Fruit fly (Drosophila melanogaster) whole organism, embryonic: Measurements from ENCODE around the gene kibra.

Experiments
- Blimp-1 ChIP-seq: fragments of 200-800 bp; sonication (Bioruptor generic); optimal IDR thresholded peaks from 3 replicates; lab custom pipeline; 2018; ENCODE audit warnings: missing biosample characterization, missing genetic modification characterization, mild to moderate bottlenecking, moderate library complexity, missing genetic modification reagents
- C15 ChIP-seq: fragments of 200-800 bp; sonication (Bioruptor generic); IDR thresholded peaks from 3 replicates; pipeline ENCODE4 v1.3.6; 2022; ENCODE audit warnings: missing biosample characterization, missing genetic modification characterization
- CG10209 ChIP-seq: fragments of 200-800 bp; sonication (Bioruptor generic); optimal IDR thresholded peaks from 3 replicates; lab custom pipeline; 2017; ENCODE audit warnings: missing biosample characterization, mild to moderate bottlenecking, missing genetic modification characterization, missing genetic modification reagents
- CG12659 ChIP-seq: fragments of 200-800 bp; sonication (Bioruptor generic); optimal IDR thresholded peaks from 3 replicates; lab custom pipeline; 2017; ENCODE audit warnings: mild to moderate bottlenecking, missing biosample characterization, missing genetic modification reagents, missing genetic modification characterization
- CG13424 ChIP-seq: fragments of 200-800 bp; sonication (Bioruptor generic); optimal IDR thresholded peaks from 2 replicates; lab custom pipeline; 2019; ENCODE audit warnings: missing biosample characterization, mild to moderate bottlenecking, missing genetic modification characterization, moderate library complexity
- CG13624 ChIP-seq: fragments of 200-800 bp; sonication (Bioruptor generic); optimal IDR thresholded peaks from 2 replicates; lab custom pipeline; 2016; ENCODE audit warnings: missing biosample characterization, missing genetic modification characterization
- CG1603 ChIP-seq: fragments of 200-800 bp; sonication (Bioruptor generic); optimal IDR thresholded peaks from 2 replicates; lab custom pipeline; 2019; ENCODE audit warnings: missing biosample characterization, mild to moderate bottlenecking, missing genetic modification characterization, moderate library complexity
- CG16863 ChIP-seq: fragments of 200-800 bp; sonication (Bioruptor generic); optimal IDR thresholded peaks from 3 replicates; lab custom pipeline; 2016; ENCODE audit warnings: missing biosample characterization, missing genetic modification characterization
- CG17829 ChIP-seq: fragments of 200-800 bp; optimal IDR thresholded peaks from 2 replicates; lab custom pipeline; 2019; ENCODE audit warnings: missing biosample characterization, mild to moderate bottlenecking, missing genetic modification characterization, moderate library complexity
- CG18599 ChIP-seq: fragments of 200-800 bp; sonication (Bioruptor generic); optimal IDR thresholded peaks from 3 replicates; lab custom pipeline; 2017; ENCODE audit warnings: missing biosample characterization, missing genetic modification characterization, mild to moderate bottlenecking, moderate library complexity, missing genetic modification reagents
- CG2120 ChIP-seq: fragments of 200-800 bp; sonication (Bioruptor generic); optimal IDR thresholded peaks from 3 replicates; lab custom pipeline; 2016; ENCODE audit warnings: missing biosample characterization, missing genetic modification characterization
- CG4707 ChIP-seq: fragments of 200-800 bp; sonication (Bioruptor generic); optimal IDR thresholded peaks from 2 replicates; lab custom pipeline; 2018; ENCODE audit warnings: missing biosample characterization, mild to moderate bottlenecking, missing genetic modification characterization, moderate library complexity
- CG7372 ChIP-seq: fragments of 200-800 bp; sonication (Bioruptor generic); IDR thresholded peaks from 2 replicates; pipeline ENCODE4 v1.3.6; 2022; ENCODE audit warnings: missing biosample characterization, missing genetic modification characterization
- CG9609 ChIP-seq: fragments of 200-800 bp; sonication (Bioruptor generic); optimal IDR thresholded peaks from 3 replicates; lab custom pipeline; 2016; ENCODE audit warnings: missing biosample characterization, missing genetic modification characterization
- CG9797 ChIP-seq: fragments of 200-800 bp; sonication (Bioruptor generic); optimal IDR thresholded peaks from 3 replicates; lab custom pipeline; 2018; ENCODE audit warnings: missing biosample characterization, mild to moderate bottlenecking, missing genetic modification characterization
- Dip3 ChIP-seq: fragments of 200-800 bp; sonication (Bioruptor generic); optimal IDR thresholded peaks from 3 replicates; lab custom pipeline; 2016; ENCODE audit warnings: missing biosample characterization, missing genetic modification characterization
- Drgx ChIP-seq: fragments of 200-800 bp; sonication (Bioruptor generic); IDR thresholded peaks from 2 replicates; pipeline ENCODE4 v1.3.6; 2022; ENCODE audit warnings: missing biosample characterization, missing genetic modification characterization
- HmgZ ChIP-seq: fragments of 200-800 bp; sonication (Bioruptor generic); optimal IDR thresholded peaks from 2 replicates; lab custom pipeline; 2018; ENCODE audit warnings: missing biosample characterization, mild to moderate bottlenecking, missing genetic modification characterization
- Hr3 ChIP-seq: fragments of 200-800 bp; sonication (Bioruptor generic); optimal IDR thresholded peaks from 3 replicates; lab custom pipeline; 2016; ENCODE audit warnings: missing biosample characterization, missing genetic modification characterization
- MBD-R2 ChIP-seq: fragments of 200-800 bp; sonication (Bioruptor generic); IDR thresholded peaks from 2 replicates; pipeline ENCODE4 v1.3.6; 2022; ENCODE audit warnings: missing biosample characterization, missing genetic modification characterization
- Mrtf ChIP-seq: fragments of 200-800 bp; sonication (Bioruptor generic); IDR thresholded peaks from 3 replicates; pipeline ENCODE4 v1.3.6; 2022; ENCODE audit warnings: missing biosample characterization, missing genetic modification characterization
- NFAT ChIP-seq: fragments of 200-800 bp; sonication (Bioruptor generic); IDR thresholded peaks from 2 replicates; pipeline ENCODE4 v1.3.6; 2022; ENCODE audit warnings: missing biosample characterization, missing genetic modification characterization
- NK7.1 ChIP-seq: fragments of 200-800 bp; sonication (Bioruptor generic); optimal IDR thresholded peaks from 3 replicates; lab custom pipeline; 2016; ENCODE audit warnings: missing biosample characterization, missing genetic modification characterization
- PHDP ChIP-seq: fragments of 200-800 bp; sonication (Bioruptor generic); optimal IDR thresholded peaks from 3 replicates; lab custom pipeline; 2018; ENCODE audit warnings: missing biosample characterization, mild to moderate bottlenecking, missing genetic modification characterization, moderate library complexity
- Stat92E ChIP-seq, 3 experiments: fragments of >200 bp in 2 of 3; fragments of 200-800 bp in 1 of 3; sonication (Bioruptor generic) in 1 of 3; optimal IDR thresholded peaks; 2 replicates each; lab custom pipeline; 2017 to 2019; ENCODE audit warnings: missing biosample characterization in 3 of 3, missing genetic modification characterization in 3 of 3, mild to moderate bottlenecking in 1 of 3, moderate library complexity in 1 of 3
- Trl ChIP-seq, 3 experiments: fragments of >200 bp in 2 of 3; fragments of 200-800 bp in 1 of 3; sonication (Bioruptor generic) in 1 of 3; optimal IDR thresholded peaks; 2 replicates in 1 of 3; 3 replicates in 2 of 3; lab custom pipeline; 2016 to 2017; ENCODE audit warnings: missing biosample characterization in 1 of 3, missing genetic modification characterization in 1 of 3
- Xbp1 ChIP-seq: fragments of 200-800 bp; sonication (Bioruptor generic); optimal IDR thresholded peaks from 3 replicates; lab custom pipeline; 2016; ENCODE audit warnings: missing biosample characterization, mild to moderate bottlenecking, missing genetic modification characterization
- ab ChIP-seq: fragments of 200-800 bp; sonication (Bioruptor generic); optimal IDR thresholded peaks from 2 replicates; lab custom pipeline; 2016; ENCODE audit warnings: missing biosample characterization, missing genetic modification characterization
- abd-A ChIP-seq: fragments of 200-800 bp; sonication (Bioruptor generic); optimal IDR thresholded peaks from 3 replicates; lab custom pipeline; 2019; ENCODE audit warnings: missing biosample characterization, mild to moderate bottlenecking, missing genetic modification characterization, moderate library complexity
- ash1 ChIP-seq: fragments of 200-800 bp; sonication (Bioruptor generic); optimal IDR thresholded peaks from 2 replicates; lab custom pipeline; 2018; ENCODE audit warnings: missing biosample characterization, mild to moderate bottlenecking, missing genetic modification characterization
- bowl ChIP-seq: fragments of 200-800 bp; sonication (Bioruptor generic); IDR thresholded peaks from 2 replicates; pipeline ENCODE4 v1.3.6; 2022; ENCODE audit warnings: missing biosample characterization, missing genetic modification characterization
- chm ChIP-seq: fragments of 200-800 bp; sonication (Bioruptor generic); IDR thresholded peaks from 2 replicates; pipeline ENCODE4 v1.3.6; 2022; ENCODE audit warnings: missing biosample characterization, missing genetic modification characterization
- disco-r ChIP-seq: fragments of 200-800 bp; sonication (Bioruptor generic); optimal IDR thresholded peaks from 2 replicates; lab custom pipeline; 2016; ENCODE audit warnings: missing biosample characterization, missing genetic modification characterization
- dmrt11E ChIP-seq: fragments of 200-800 bp; sonication (Bioruptor generic); optimal IDR thresholded peaks from 3 replicates; lab custom pipeline; 2018; ENCODE audit warnings: missing biosample characterization, mild to moderate bottlenecking, missing genetic modification characterization, moderate library complexity
- gem ChIP-seq: fragments of 200-800 bp; sonication (Bioruptor generic); optimal IDR thresholded peaks from 2 replicates; lab custom pipeline; 2019; ENCODE audit warnings: missing biosample characterization, mild to moderate bottlenecking, missing genetic modification characterization, moderate library complexity
- hbn ChIP-seq: fragments of 200-800 bp; sonication (Bioruptor generic); IDR thresholded peaks from 2 replicates; pipeline ENCODE4 v1.3.6; 2022; ENCODE audit warnings: missing biosample characterization, missing genetic modification characterization; ENCODE audit not compliant: partially characterized antibody
- ind ChIP-seq: fragments of 200-800 bp; sonication (Bioruptor generic); optimal IDR thresholded peaks from 3 replicates; lab custom pipeline; 2016; ENCODE audit warnings: missing biosample characterization, missing genetic modification characterization
- jing ChIP-seq: fragments of 200-800 bp; sonication (Bioruptor generic); optimal IDR thresholded peaks from 2 replicates; lab custom pipeline; 2018; ENCODE audit warnings: missing biosample characterization, mild to moderate bottlenecking, missing genetic modification characterization
- lilli ChIP-seq: fragments of 200-800 bp; sonication (Bioruptor generic); optimal IDR thresholded peaks from 3 replicates; lab custom pipeline; 2016; ENCODE audit warnings: missing biosample characterization, missing genetic modification characterization
- maf-S ChIP-seq: fragments of 200-800 bp; sonication (Bioruptor generic); optimal IDR thresholded peaks from 2 replicates; lab custom pipeline; 2016; ENCODE audit warnings: missing biosample characterization, missing genetic modification characterization
- odd ChIP-seq: fragments of 200-800 bp; sonication (Bioruptor generic); optimal IDR thresholded peaks from 2 replicates; lab custom pipeline; 2017; ENCODE audit warnings: missing biosample characterization, mild to moderate bottlenecking, missing genetic modification characterization
- onecut ChIP-seq: fragments of 200-800 bp; sonication (Bioruptor generic); IDR thresholded peaks from 2 replicates; pipeline ENCODE4 v1.3.6; 2022; ENCODE audit warnings: missing biosample characterization, missing genetic modification characterization
- phol ChIP-seq: fragments of 200-800 bp; sonication (Bioruptor generic); optimal IDR thresholded peaks from 3 replicates; lab custom pipeline; 2018; ENCODE audit warnings: missing biosample characterization, mild to moderate bottlenecking, missing genetic modification characterization, moderate library complexity
- pita ChIP-seq: fragments of 200-800 bp; sonication (Bioruptor generic); optimal IDR thresholded peaks from 2 replicates; lab custom pipeline; 2017; ENCODE audit warnings: missing biosample characterization, mild to moderate bottlenecking, missing genetic modification characterization
- ro ChIP-seq: fragments of 200-800 bp; sonication (Bioruptor generic); IDR thresholded peaks from 2 replicates; pipeline ENCODE4 v1.3.6; 2022; ENCODE audit warnings: missing biosample characterization, missing genetic modification characterization
- run ChIP-seq: fragments of 200-800 bp; sonication (Bioruptor generic); optimal IDR thresholded peaks from 3 replicates; lab custom pipeline; 2018; ENCODE audit warnings: missing biosample characterization, mild to moderate bottlenecking, missing genetic modification characterization
- salm ChIP-seq: fragments of 200-800 bp; sonication (Bioruptor generic); optimal IDR thresholded peaks from 2 replicates; lab custom pipeline; 2018; ENCODE audit warnings: missing biosample characterization, mild to moderate bottlenecking, missing genetic modification characterization
- slbo ChIP-seq: fragments of 200-800 bp; sonication (Bioruptor generic); IDR thresholded peaks from 2 replicates; pipeline ENCODE4 v1.3.6; 2022; ENCODE audit warnings: missing biosample characterization, missing genetic modification characterization
- sqz ChIP-seq: fragments of 200-800 bp; sonication (Bioruptor generic); optimal IDR thresholded peaks from 3 replicates; lab custom pipeline; 2018; ENCODE audit warnings: missing biosample characterization, mild to moderate bottlenecking, missing genetic modification characterization
- tgo ChIP-seq: fragments of 200-800 bp; sonication (Bioruptor generic); IDR thresholded peaks from 3 replicates; pipeline ENCODE4 v1.3.6; 2022; ENCODE audit warnings: missing biosample characterization, missing genetic modification characterization
- zf30C ChIP-seq: fragments of 200-800 bp; sonication (Bioruptor generic); optimal IDR thresholded peaks from 3 replicates; lab custom pipeline; 2018; ENCODE audit warnings: missing biosample characterization, mild to moderate bottlenecking, missing genetic modification characterization

kibra gene

DNA sequence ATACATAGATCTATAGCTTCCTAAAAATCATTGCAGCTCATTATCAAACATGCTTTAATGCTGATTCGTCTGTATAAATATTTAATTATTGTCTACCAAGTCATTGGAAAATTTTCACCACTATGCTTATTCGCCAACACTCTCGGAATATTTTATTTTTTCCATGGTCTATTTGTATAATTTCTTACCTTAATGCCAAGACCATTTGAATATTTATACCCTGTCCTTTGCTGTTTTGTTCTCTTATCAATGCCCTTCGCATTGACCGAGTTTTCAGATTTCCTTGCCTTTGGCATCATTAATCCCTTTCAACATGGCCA is 7.7 kb upstream of the kibra start (continued):
- TF ChIP-seq NK7.1 (GFP tag; lab: Kevin White, UChicago) (no peak), CG16863 (GFP tag; lab: Kevin White, UChicago) (no peak), CG9797 (GFP tag; lab: Kevin White, UChicago) (no peak), ash1 (GFP tag; lab: Kevin White, UChicago) (no peak), maf-S (GFP tag; lab: Kevin White, UChicago) (no peak), CG17829 (tag; lab: Kevin White, UChicago) (no peak), ab (GFP tag; lab: Kevin White, UChicago) (no peak), Hr3 (GFP tag; lab: Kevin White, UChicago) (no peak), phol (tag; lab: Kevin White, UChicago) (peak; percentile 3), MBD-R2 (GFP tag; lab: Robert Waterston, UW) (no peak), Dip3 (no peak), bowl (no peak), jing (GFP tag; lab: Kevin White, UChicago) (no peak), run (tag; lab: Kevin White, UChicago) (no peak), CG2120 (GFP tag; lab: Kevin White, UChicago) (peak; percentile 1), Stat92E (GFP tag; optimal IDR thresholded peaks at IDR 0.05; lab: Kevin White, UChicago) (no peak), HmgZ (tag; lab: Kevin White, UChicago) (no peak), onecut (GFP tag; lab: Robert Waterston, UW) (no peak), CG13624 (peak; percentile 7), Drgx (GFP tag; lab: Robert Waterston, UW) (peak; percentile 62), Trl (optimal IDR thresholded peaks at IDR 0.05; lab: Kevin White, UChicago) (peak in 1 of 2 experiments; percentile 28), Trl (GFP tag; optimal IDR thresholded peaks at IDR 0.05; lab: Kevin White, UChicago) (no peak), salm (tag; lab: Kevin White, UChicago) (no peak), CG9609 (GFP tag; lab: Kevin White, UChicago) (no peak), ind (GFP tag; lab: Kevin White, UChicago) (no peak), CG4707 (GFP tag; lab: Kevin White, UChicago) (no peak), hbn (GFP tag; lab: Robert Waterston, UW) (no peak), pita (no peak), CG18599 (GFP tag; lab: Kevin White, UChicago) (peak; percentile 25), CG12659 (peak; percentile 1), CG13424 (no peak), CG7372 (GFP tag; lab: Robert Waterston, UW) (0 out of 2 replicates have a peak, but pooled peaks have one; percentile 22), chm (GFP tag; lab: Robert Waterston, UW) (no peak), odd (GFP tag; lab: Kevin White, UChicago) (no peak), CG10209 (GFP tag; lab: Kevin White, UChicago) (no peak), ro (GFP tag; lab: Robert Waterston, UW) (no peak), dmrt11E (tag; lab: Kevin White, UChicago) (no peak), NFAT (GFP tag; lab: Robert Waterston, UW) (no peak), C15 (GFP tag; lab: Robert Waterston, UW) (no peak), lilli (GFP tag; lab: Kevin White, UChicago) (peak; percentile 13), Blimp-1 (peak; percentile 12), disco-r (GFP tag; lab: Kevin White, UChicago) (no peak), Mrtf (GFP tag; lab: Robert Waterston, UW) (no peak), PHDP (tag; lab: Kevin White, UChicago) (peak; percentile 6), abd-A (no peak), gem (peak; percentile 40), zf30C (GFP tag; lab: Kevin White, UChicago) (no peak), CG1603 (tag; lab: Kevin White, UChicago) (no peak), Xbp1 (no peak), slbo (GFP tag; lab: Robert Waterston, UW) (no peak; the same call in 1 of the 2 replicates), tgo (GFP tag; lab: Robert Waterston, UW) (peak; percentile 46; the same call in 1 of the 3 replicates), sqz (GFP tag; lab: Kevin White, UChicago) (no peak)
